Fruit fly (Drosophila melanogaster) whole organism, embryonic: Measurements from ENCODE around the gene Pex16.
A peak's percentile ranks its signal among the peaks of the same experiment; 100 is the strongest.

Experiments
- Ada2b ChIP-seq: fragments of 200-800 bp; sonication (Bioruptor generic); IDR thresholded peaks from 2 replicates; pipeline ENCODE4 v1.3.6; 2022; ENCODE audit warnings: missing biosample characterization, missing genetic modification characterization
- Atf-2 ChIP-seq: fragments of 200-800 bp; sonication (Bioruptor generic); optimal IDR thresholded peaks from 2 replicates; lab custom pipeline; 2016; ENCODE audit warnings: missing biosample characterization, missing genetic modification characterization
- Atf6 ChIP-seq: fragments of 200-800 bp; sonication (Bioruptor generic); IDR thresholded peaks from 2 replicates; pipeline ENCODE4 v1.3.6; 2022; ENCODE audit warnings: missing biosample characterization, missing genetic modification characterization
- B-H1 ChIP-seq: fragments of 200-800 bp; sonication (Bioruptor generic); IDR thresholded peaks from 3 replicates; pipeline ENCODE4 v1.3.6; 2022; ENCODE audit warnings: missing biosample characterization, missing genetic modification characterization
- B-H2 ChIP-seq: fragments of 200-800 bp; sonication (Bioruptor generic); optimal IDR thresholded peaks from 2 replicates; lab custom pipeline; 2018; ENCODE audit warnings: missing biosample characterization, mild to moderate bottlenecking, missing genetic modification characterization
- Bdp1 ChIP-seq: fragments of 200-800 bp; sonication (Bioruptor generic); optimal IDR thresholded peaks from 3 replicates; lab custom pipeline; 2016; ENCODE audit warnings: missing biosample characterization, missing genetic modification characterization
- CG11085 ChIP-seq: fragments of 200-800 bp; sonication (Bioruptor generic); IDR thresholded peaks from 2 replicates; pipeline ENCODE4 v1.3.6; 2022; ENCODE audit warnings: missing biosample characterization, missing genetic modification characterization
- CG11398 ChIP-seq: fragments of 200-800 bp; sonication (Bioruptor generic); optimal IDR thresholded peaks from 2 replicates; lab custom pipeline; 2016; ENCODE audit warnings: missing biosample characterization, missing genetic modification characterization
- CG12659 ChIP-seq: fragments of 200-800 bp; sonication (Bioruptor generic); optimal IDR thresholded peaks from 3 replicates; lab custom pipeline; 2017; ENCODE audit warnings: mild to moderate bottlenecking, missing biosample characterization, missing genetic modification reagents, missing genetic modification characterization
- CG1529 ChIP-seq: fragments of 200-800 bp; sonication (Bioruptor generic); optimal IDR thresholded peaks from 3 replicates; lab custom pipeline; 2018; ENCODE audit warnings: missing biosample characterization, missing genetic modification characterization
- CG15479 ChIP-seq: fragments of 200-800 bp; sonication (Bioruptor generic); optimal IDR thresholded peaks from 3 replicates; lab custom pipeline; 2019; ENCODE audit warnings: missing biosample characterization, mild to moderate bottlenecking, missing genetic modification characterization, moderate library complexity
- CG1602 ChIP-seq: fragments of 200-800 bp; sonication (Bioruptor generic); optimal IDR thresholded peaks from 3 replicates; lab custom pipeline; 2016; ENCODE audit warnings: missing biosample characterization, missing genetic modification characterization
- CG17328 ChIP-seq: fragments of 200-800 bp; sonication (Bioruptor generic); IDR thresholded peaks from 2 replicates; pipeline ENCODE4 v1.3.6; 2022; ENCODE audit warnings: missing biosample characterization, missing genetic modification characterization
- CG17361 ChIP-seq: fragments of 200-800 bp; sonication (Bioruptor generic); IDR thresholded peaks from 3 replicates; pipeline ENCODE4 v1.3.6; 2022; ENCODE audit warnings: missing biosample characterization, missing genetic modification characterization
- CG17802 ChIP-seq: fragments of 200-800 bp; sonication (Bioruptor generic); optimal IDR thresholded peaks from 2 replicates; lab custom pipeline; 2018; ENCODE audit warnings: missing biosample characterization, mild to moderate bottlenecking, missing genetic modification characterization, moderate library complexity
- CG2889 ChIP-seq: fragments of 200-800 bp; sonication (Bioruptor generic); IDR thresholded peaks from 3 replicates; pipeline ENCODE4 v1.3.6; 2022; ENCODE audit warnings: missing biosample characterization, missing genetic modification characterization
- CG32532 ChIP-seq: fragments of 200-800 bp; sonication (Bioruptor generic); IDR thresholded peaks from 2 replicates; pipeline ENCODE4 v1.3.6; 2022; ENCODE audit warnings: missing biosample characterization, missing genetic modification characterization
- CG9727 ChIP-seq: fragments of 200-800 bp; sonication (Bioruptor generic); optimal IDR thresholded peaks from 3 replicates; lab custom pipeline; 2017; ENCODE audit warnings: missing biosample characterization, mild to moderate bottlenecking, missing genetic modification characterization
- Ets65A ChIP-seq: fragments of 200-800 bp; sonication (Bioruptor generic); peaks from one replicate; lab custom pipeline; 2016; ENCODE audit warnings: missing biosample characterization, missing genetic modification characterization
- Fer3 ChIP-seq: fragments of 200-800 bp; sonication (Bioruptor generic); optimal IDR thresholded peaks from 2 replicates; lab custom pipeline; 2018; ENCODE audit warnings: missing biosample characterization, mild to moderate bottlenecking, missing genetic modification characterization, moderate library complexity
- Gug ChIP-seq: fragments of 200-800 bp; sonication (Bioruptor generic); IDR thresholded peaks from 4 replicates; pipeline ENCODE4 v1.3.6; 2022; ENCODE audit warnings: missing biosample characterization, missing genetic modification characterization
- H15 ChIP-seq: fragments of 200-800 bp; sonication (Bioruptor generic); IDR thresholded peaks from 3 replicates; pipeline ENCODE4 v1.3.6; 2022; ENCODE audit warnings: missing biosample characterization, missing genetic modification characterization
- HmgD ChIP-seq: fragments of 200-800 bp; sonication (Bioruptor generic); optimal IDR thresholded peaks from 3 replicates; lab custom pipeline; 2016; ENCODE audit warnings: missing biosample characterization, missing genetic modification characterization
- NC2β ChIP-seq: fragments of 200-800 bp; sonication (Bioruptor generic); optimal IDR thresholded peaks from 2 replicates; lab custom pipeline; 2016; ENCODE audit warnings: missing biosample characterization, missing genetic modification characterization
- Rx ChIP-seq: fragments of 200-800 bp; sonication (Bioruptor generic); IDR thresholded peaks from 2 replicates; pipeline ENCODE4 v1.3.6; 2022; ENCODE audit warnings: missing biosample characterization, missing genetic modification characterization
- Ssrp ChIP-seq: fragments of 200-800 bp; sonication (Bioruptor generic); optimal IDR thresholded peaks from 2 replicates; lab custom pipeline; 2018; ENCODE audit warnings: missing biosample characterization, mild to moderate bottlenecking, missing genetic modification characterization, moderate library complexity
- Trl ChIP-seq, 3 experiments: fragments of >200 bp in 2 of 3; fragments of 200-800 bp in 1 of 3; sonication (Bioruptor generic) in 1 of 3; optimal IDR thresholded peaks; 2 replicates in 1 of 3; 3 replicates in 2 of 3; lab custom pipeline; 2016 to 2017; ENCODE audit warnings: missing biosample characterization in 1 of 3, missing genetic modification characterization in 1 of 3
- ac ChIP-seq: fragments of 200-800 bp; sonication (Bioruptor generic); optimal IDR thresholded peaks from 3 replicates; lab custom pipeline; 2017; ENCODE audit warnings: missing biosample characterization, mild to moderate bottlenecking, missing genetic modification characterization
- al ChIP-seq: fragments of 200-800 bp; sonication (Bioruptor generic); IDR thresholded peaks from 2 replicates; pipeline ENCODE4 v1.3.6; 2022; ENCODE audit warnings: missing biosample characterization, missing genetic modification characterization
- ap ChIP-seq: fragments of 200-800 bp; sonication (Bioruptor generic); IDR thresholded peaks from 2 replicates; pipeline ENCODE4 v1.3.6; 2022; ENCODE audit warnings: missing biosample characterization, missing genetic modification characterization
- bab2 ChIP-seq: fragments of 200-800 bp; sonication (Bioruptor generic); optimal IDR thresholded peaks from 2 replicates; lab custom pipeline; 2016; ENCODE audit warnings: missing biosample characterization, missing genetic modification characterization
- cato ChIP-seq: fragments of 200-800 bp; sonication (Bioruptor generic); optimal IDR thresholded peaks from 2 replicates; lab custom pipeline; 2016; ENCODE audit warnings: missing biosample characterization, missing genetic modification characterization, borderline replicate concordance
- chinmo ChIP-seq: fragments of 200-800 bp; sonication (Bioruptor generic); IDR thresholded peaks from 4 replicates; pipeline ENCODE4 v1.3.6; 2022; ENCODE audit warnings: missing biosample characterization, missing genetic modification characterization; ENCODE audit not compliant: partially characterized antibody
- dpn ChIP-seq, 2 experiments: fragments of 200-800 bp; sonication (Bioruptor generic); optimal IDR thresholded peaks; 3 replicates each; lab custom pipeline; 2016; ENCODE audit warnings: missing biosample characterization in 2 of 2, missing genetic modification characterization in 2 of 2
- ewg ChIP-seq: fragments of 200-800 bp; sonication (Bioruptor generic); optimal IDR thresholded peaks from 3 replicates; lab custom pipeline; 2017; ENCODE audit warnings: mild to moderate bottlenecking, missing biosample characterization, missing genetic modification reagents, missing genetic modification characterization
- gfzf ChIP-seq: fragments of 200-800 bp; sonication (Bioruptor generic); optimal IDR thresholded peaks from 2 replicates; lab custom pipeline; 2016; ENCODE audit warnings: missing biosample characterization, mild to moderate bottlenecking, missing genetic modification characterization, moderate library complexity
- lab ChIP-seq: fragments of 200-800 bp; sonication (Bioruptor generic); optimal IDR thresholded peaks from 3 replicates; lab custom pipeline; 2017; ENCODE audit warnings: missing biosample characterization, missing genetic modification characterization, mild to moderate bottlenecking, moderate library complexity, missing genetic modification reagents
- lilli ChIP-seq: fragments of 200-800 bp; sonication (Bioruptor generic); optimal IDR thresholded peaks from 3 replicates; lab custom pipeline; 2016; ENCODE audit warnings: missing biosample characterization, missing genetic modification characterization
- mld ChIP-seq: fragments of 200-800 bp; sonication (Bioruptor generic); IDR thresholded peaks from 3 replicates; pipeline ENCODE4 v1.3.6; 2022; ENCODE audit warnings: missing biosample characterization, missing genetic modification characterization; ENCODE audit not compliant: partially characterized antibody
- onecut ChIP-seq: fragments of 200-800 bp; sonication (Bioruptor generic); IDR thresholded peaks from 2 replicates; pipeline ENCODE4 v1.3.6; 2022; ENCODE audit warnings: missing biosample characterization, missing genetic modification characterization
- peb ChIP-seq: fragments of 200-800 bp; sonication (Bioruptor generic); IDR thresholded peaks from 2 replicates; pipeline ENCODE4 v1.3.6; 2022; ENCODE audit warnings: missing biosample characterization, missing genetic modification characterization
- sd ChIP-seq: fragments of 200-800 bp; sonication (Bioruptor generic); optimal IDR thresholded peaks from 3 replicates; lab custom pipeline; 2018; ENCODE audit warnings: missing biosample characterization, mild to moderate bottlenecking, missing genetic modification characterization, moderate library complexity
- sob ChIP-seq: fragments of 200-800 bp; sonication (Bioruptor generic); IDR thresholded peaks from 2 replicates; pipeline ENCODE4 v1.3.6; 2022; ENCODE audit warnings: missing biosample characterization, missing genetic modification characterization
- ssp ChIP-seq: fragments of 200-800 bp; sonication (Bioruptor generic); IDR thresholded peaks from 2 replicates; pipeline ENCODE4 v1.3.6; 2022; ENCODE audit warnings: missing biosample characterization, missing genetic modification characterization
- tio ChIP-seq: fragments of 200-800 bp; sonication (Bioruptor generic); optimal IDR thresholded peaks from 2 replicates; lab custom pipeline; 2017; ENCODE audit warnings: missing biosample characterization, missing genetic modification characterization, inconsistent platforms
- trem ChIP-seq: fragments of 200-800 bp; optimal IDR thresholded peaks from 3 replicates; lab custom pipeline; 2019; ENCODE audit warnings: missing biosample characterization, mild to moderate bottlenecking, missing genetic modification characterization, moderate library complexity
- z ChIP-seq: fragments of 200-800 bp; sonication (Bioruptor generic); IDR thresholded peaks from 3 replicates; pipeline ENCODE4 v1.3.6; 2022; ENCODE audit warnings: missing biosample characterization, missing genetic modification characterization
- zen ChIP-seq: fragments of 200-800 bp; sonication (Bioruptor generic); optimal IDR thresholded peaks from 3 replicates; lab custom pipeline; 2018; ENCODE audit warnings: missing biosample characterization, mild to moderate bottlenecking, missing genetic modification characterization, moderate library complexity

The Pex16 gene

dm6 chr3L:20778224-20779063 lies at the start of gene Pex16, which contains the start of gene Pex14 (continued):
- peak; percentile 34 for TF ChIP-seq CG17802 (tag; lab: Kevin White, UChicago)
- peak; percentile 69 for TF ChIP-seq CG9727 (GFP tag; lab: Kevin White, UChicago)
- TF ChIP-seq mld (GFP tag; lab: Robert Waterston, UW): no peak
- peak; percentile 79 for TF ChIP-seq sob
- no peak for TF ChIP-seq z (GFP tag; lab: Robert Waterston, UW)
- TF ChIP-seq gfzf (GFP tag; lab: Kevin White, UChicago): peak; percentile 86
- peak; percentile 65 for TF ChIP-seq Ssrp (tag; lab: Kevin White, UChicago)
- TF ChIP-seq CG17361: peak; percentile 86
- TF ChIP-seq ewg (GFP tag; lab: Kevin White, UChicago): peak; percentile 38
- TF ChIP-seq Atf6 (GFP tag; lab: Robert Waterston, UW): peak; percentile 60; the same call in 1 of the 2 replicates
- TF ChIP-seq Fer3 (tag; lab: Kevin White, UChicago): peak; percentile 60
- peak; percentile 24 for TF ChIP-seq NC2β (GFP tag; lab: Kevin White, UChicago)
- TF ChIP-seq CG11398: peak; percentile 38
- peak; percentile 49 for TF ChIP-seq zen (tag; lab: Kevin White, UChicago)
- TF ChIP-seq Ada2b (GFP tag; lab: Robert Waterston, UW): peak; percentile 72
- peak; percentile 75 for TF ChIP-seq HmgD (GFP tag; lab: Kevin White, UChicago)
- TF ChIP-seq CG1602 (GFP tag; lab: Kevin White, UChicago): peak; percentile 77
- peak; percentile 81 for TF ChIP-seq CG2889 (GFP tag; lab: Robert Waterston, UW)
- no peak for TF ChIP-seq chinmo
- TF ChIP-seq lab (GFP tag; lab: Kevin White, UChicago): peak; percentile 64
- peak; percentile 15 for TF ChIP-seq trem (tag; lab: Kevin White, UChicago)
- peak; percentile 72 for TF ChIP-seq CG17328
- peak; percentile 59 for TF ChIP-seq cato (GFP tag; lab: Kevin White, UChicago)
- peak; percentile 40; the same call in 1 of the 2 replicates for TF ChIP-seq al
- TF ChIP-seq ssp: peak; percentile 63
- peak; percentile 25; the same call in 1 of the 2 replicates for TF ChIP-seq onecut (GFP tag; lab: Robert Waterston, UW)
- TF ChIP-seq peb: peak; percentile 24; the same call in 1 of the 2 replicates
- peak; percentile 34; the same call in 1 of the 2 replicates for TF ChIP-seq ap
- no peak for TF ChIP-seq tio (GFP tag; lab: Kevin White, UChicago)
- TF ChIP-seq dpn (GFP tag; optimal IDR thresholded peaks at IDR 0.05; lab: Kevin White, UChicago): peak; percentile 78 to 84
- peak; percentile 31 for TF ChIP-seq Bdp1 (GFP tag; lab: Kevin White, UChicago)
- peak; percentile 85 for TF ChIP-seq lilli
- no peak for TF ChIP-seq sd (tag; lab: Kevin White, UChicago)
- no peak for TF ChIP-seq B-H2 (GFP tag; lab: Kevin White, UChicago)
- no peak for TF ChIP-seq ac
- TF ChIP-seq bab2 (GFP tag; lab: Kevin White, UChicago): peak; percentile 82
- TF ChIP-seq Gug (GFP tag; lab: Robert Waterston, UW): peak; percentile 82
- peak; percentile 64; the same call in 2 of the 3 replicates for TF ChIP-seq B-H1 (GFP tag; lab: Robert Waterston, UW)
- TF ChIP-seq Rx (GFP tag; lab: Robert Waterston, UW): peak; percentile 41; the same call in 1 of the 2 replicates
- TF ChIP-seq Ets65A: peak; percentile 97
- TF ChIP-seq CG12659 (GFP tag; lab: Kevin White, UChicago): peak; percentile 56
- TF ChIP-seq CG11085 (GFP tag; lab: Robert Waterston, UW): peak; percentile 71
- peak; percentile 72 for TF ChIP-seq Atf-2 (GFP tag; lab: Kevin White, UChicago)
- 0 out of 3 replicates have a peak, but pooled peaks have one; percentile 52 for TF ChIP-seq H15
- peak; percentile 23 for TF ChIP-seq CG1529 (GFP tag; lab: Kevin White, UChicago)
- no peak for TF ChIP-seq Trl (optimal IDR thresholded peaks at IDR 0.05; lab: Kevin White, UChicago)
- TF ChIP-seq Trl (GFP tag; optimal IDR thresholded peaks at IDR 0.05; lab: Kevin White, UChicago): peak; percentile 78
- no peak for TF ChIP-seq CG15479 (GFP tag; lab: Kevin White, UChicago)
- TF ChIP-seq CG32532 (GFP tag; lab: Robert Waterston, UW): peak; percentile 82
